Fruit fly (Drosophila melanogaster): Measurements from ENCODE around the gene CG9967.

- TF ChIP-seq CG8478 (optimal IDR thresholded peaks at IDR 0.05) (no peak), EcR (GFP tag; optimal IDR thresholded peaks at IDR 0.05) (no peak), Dll (optimal IDR thresholded peaks at IDR 0.05) (no peak), usp (GFP tag; optimal IDR thresholded peaks at IDR 0.05) (no peak)
Observed at dm6 chr2L:2365655-2366214, 8.6 kb upstream of the CG9967 start.
